Worm (Caenorhabditis elegans): ENCODE measurements around the gene hsp-3.

DNA sequence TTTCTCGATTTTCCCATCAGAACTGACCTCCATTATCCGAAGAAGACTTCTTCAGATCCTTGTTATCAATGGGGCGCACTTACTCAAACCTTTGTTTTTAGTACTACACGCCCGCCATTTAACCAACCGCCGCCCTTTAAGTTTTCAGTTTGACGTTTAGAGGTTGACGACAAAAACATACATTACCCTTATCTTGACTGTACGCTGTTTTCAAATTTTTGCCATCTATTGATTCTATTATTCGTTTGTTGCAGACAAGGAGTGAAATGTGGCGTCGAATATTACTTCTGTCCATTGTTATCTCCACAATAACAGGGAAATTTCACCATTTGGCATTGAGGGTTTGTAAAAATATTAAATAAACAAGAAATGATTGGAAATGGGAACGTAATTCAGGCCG lies 1.1 kb upstream of the hsp-3 start, which contains the start of gene C15H9.5:
- TF ChIP-seq set-16 (GFP tag; IDR thresholded peaks at IDR 0.05) = no peak
- TF ChIP-seq aly-2 (tag; optimal IDR thresholded peaks at IDR 0.05) = no peak
- no peak for TF ChIP-seq fkh-10 (GFP tag; optimal IDR thresholded peaks at IDR 0.05)
- TF ChIP-seq ZK337.2 (GFP tag; IDR thresholded peaks at IDR 0.05) = no peak
- TF ChIP-seq nhr-28 (tag; optimal IDR thresholded peaks at IDR 0.05) = peak; percentile 33
- TF ChIP-seq lsy-2 (tag; optimal IDR thresholded peaks at IDR 0.05) = peak in 1 of 2 experiments; percentile 27
- TF ChIP-seq snpc-4 (tag; optimal IDR thresholded peaks at IDR 0.05) = no peak
- no peak for TF ChIP-seq tag-97 (GFP tag; IDR thresholded peaks at IDR 0.05)
- TF ChIP-seq vab-7 (GFP tag; IDR thresholded peaks at IDR 0.05) = no peak
- no peak for TF ChIP-seq unc-62 (GFP tag; optimal IDR thresholded peaks at IDR 0.05 in 1 of 2)
- TF ChIP-seq unc-62 (tag; optimal IDR thresholded peaks at IDR 0.05) = no peak
- TF ChIP-seq aha-1 (tag) = peak; percentile 43
- TF ChIP-seq zip-2 (tag; optimal IDR thresholded peaks at IDR 0.05) = no peak
- no peak for TF ChIP-seq nhr-25 (tag; optimal IDR thresholded peaks at IDR 0.05; ENCODE audit: borderline replicate concordance, insufficient read depth)
